Worm (Caenorhabditis elegans): ENCODE data around the gene moc-2.
A peak's percentile ranks its signal among the peaks of the same experiment; 100 is the strongest.

moc-2 gene

ce11 chrV:6493821-6494220 lies 10.2 kb downstream of the moc-2 start, which contains the start of gene cpt-6:
cpt-6 (minus strand) TSS chrV:6493921.
- TF ChIP-seq mxl-2 (GFP tag; conservative IDR thresholded peaks at IDR 0.05) (no peak), cey-2 (tag; optimal IDR thresholded peaks at IDR 0.05; ENCODE audit: borderline replicate concordance, insufficient read depth) (no peak), F37D6.2 (tag; optimal IDR thresholded peaks at IDR 0.05) (no peak), daf-12 (tag; optimal IDR thresholded peaks at IDR 0.05) (no peak), Y75B8A.6 (GFP tag; IDR thresholded peaks at IDR 0.05) (no peak)

ce11 chrV:6492497-6492896 lies 11.5 kb downstream of the moc-2 start:
- peak; percentile 34 for TF ChIP-seq nhr-28 (tag; optimal IDR thresholded peaks at IDR 0.05)
- no peak for TF ChIP-seq nhr-11 (tag; optimal IDR thresholded peaks at IDR 0.05)
- peak; percentile 62 for TF ChIP-seq dmd-6 (GFP tag; IDR thresholded peaks at IDR 0.05)
- TF ChIP-seq daf-12 (tag; optimal IDR thresholded peaks at IDR 0.05), result no peak
- TF ChIP-seq attf-4 (tag; optimal IDR thresholded peaks at IDR 0.05), result no peak
- no peak for TF ChIP-seq Y48G9A.11 (GFP tag; IDR thresholded peaks at IDR 0.05)
- TF ChIP-seq hlh-30 (tag; optimal IDR thresholded peaks at IDR 0.05; ENCODE audit: insufficient read depth), result peak; percentile 48
- no peak for TF ChIP-seq unc-39 (tag; optimal IDR thresholded peaks at IDR 0.05)
- peak; percentile 13 for TF ChIP-seq pqm-1 (tag; optimal IDR thresholded peaks at IDR 0.05)
- peak in 1 of 2 experiments; percentile 96 for TF ChIP-seq unc-62 (GFP tag; optimal IDR thresholded peaks at IDR 0.05 in 1 of 2)
- TF ChIP-seq unc-62 (tag; optimal IDR thresholded peaks at IDR 0.05), result no peak
- TF ChIP-seq ceh-44 (GFP tag; IDR thresholded peaks at IDR 0.05), result no peak
- no peak for TF ChIP-seq daf-16 (GFP tag; optimal IDR thresholded peaks at IDR 0.05)
- TF ChIP-seq daf-16 (tag; optimal IDR thresholded peaks at IDR 0.05), result peak; percentile 59
- TF ChIP-seq jun-1 (tag; optimal IDR thresholded peaks at IDR 0.05), result no peak
- peak in 1 of 2 experiments; percentile 8 for TF ChIP-seq mdl-1 (tag; optimal IDR thresholded peaks at IDR 0.05)
- no peak for TF ChIP-seq saeg-2 (GFP tag; IDR thresholded peaks at IDR 0.05)
- peak; percentile 58 for TF ChIP-seq hlh-11 (tag; optimal IDR thresholded peaks at IDR 0.05)
- no peak for TF ChIP-seq ztf-7 (tag; optimal IDR thresholded peaks at IDR 0.05)
- TF ChIP-seq ztf-11 (tag; optimal IDR thresholded peaks at IDR 0.05), result no peak
- TF ChIP-seq dve-1 (tag; optimal IDR thresholded peaks at IDR 0.05; ENCODE audit: insufficient read depth), result peak; percentile 12

- TF ChIP-seq hlh-30 (tag; optimal IDR thresholded peaks at IDR 0.05; ENCODE audit: insufficient read depth) (peak; percentile 35), attf-4 (tag; optimal IDR thresholded peaks at IDR 0.05) (no peak), spr-1 (tag; optimal IDR thresholded peaks at IDR 0.05) (no peak), lim-7 (GFP tag; IDR thresholded peaks at IDR 0.05) (no peak), dmd-9 (GFP tag; IDR thresholded peaks at IDR 0.05) (no peak), sdz-12 (GFP tag; optimal IDR thresholded peaks at IDR 0.05) (no peak), lir-3 (tag; optimal IDR thresholded peaks at IDR 0.05) (no peak), mep-1 (tag; optimal IDR thresholded peaks at IDR 0.05) (peak; percentile 55), pqm-1 (tag; optimal IDR thresholded peaks at IDR 0.05) (peak; percentile 92), dmd-8 (GFP tag; IDR thresholded peaks at IDR 0.05) (no peak), ceh-82 (tag; optimal IDR thresholded peaks at IDR 0.05) (no peak), ceh-20 (GFP tag; IDR thresholded peaks at IDR 0.05) (no peak), mdt-29 (GFP tag; IDR thresholded peaks at IDR 0.05) (peak; percentile 57; the same call in 1 of the 2 replicates), jun-1 (tag; optimal IDR thresholded peaks at IDR 0.05) (no peak), ama-1 (optimal IDR thresholded peaks at IDR 0.05) (no peak), lin-15B (tag; optimal IDR thresholded peaks at IDR 0.05) (no peak), Y105C5A.15 (GFP tag; IDR thresholded peaks at IDR 0.05) (no peak), nhr-76 (tag; optimal IDR thresholded peaks at IDR 0.05) (no peak), zfp-3 (GFP tag; conservative IDR thresholded peaks at IDR 0.05) (no peak), nhr-28 (tag; optimal IDR thresholded peaks at IDR 0.05) (peak; percentile 80), R02D3.7 (tag; optimal IDR thresholded peaks at IDR 0.05) (no peak), snpc-1.2 (GFP tag; IDR thresholded peaks at IDR 0.05) (no peak), unc-62 (GFP tag; optimal IDR thresholded peaks at IDR 0.05 in 1 of 2) (no peak), unc-62 (tag; optimal IDR thresholded peaks at IDR 0.05) (no peak), daf-19 (GFP tag; conservative IDR thresholded peaks at IDR 0.05) (no peak), dmd-6 (GFP tag; IDR thresholded peaks at IDR 0.05) (peak; percentile 84), gei-8 (GFP tag; optimal IDR thresholded peaks at IDR 0.05) (no peak), ZK546.5 (tag; optimal IDR thresholded peaks at IDR 0.05) (no peak), unc-130 (GFP tag; optimal IDR thresholded peaks at IDR 0.05) (no peak), duxl-1 (tag; optimal IDR thresholded peaks at IDR 0.05; ENCODE audit: poor library complexity) (peak; percentile 7), nhr-102 (tag; optimal IDR thresholded peaks at IDR 0.05) (no peak), ces-1 (GFP tag; optimal IDR thresholded peaks at IDR 0.05) (no peak), ztf-7 (tag; optimal IDR thresholded peaks at IDR 0.05) (no peak)
Observed at ce11 chrV:6488849-6489248, 15.1 kb downstream of the moc-2 start, which contains the start of gene lec-10. lec-10 (minus strand) TSS chrV:6489120.

Measured in whole organism, L4 larva.